Worm (Caenorhabditis elegans): ENCODE measurements around the gene ivph-3.

The ivph-3 gene

ce11 chrIV:3032020-3032419, 21.5 kb upstream of the ivph-3 start:
- TF ChIP-seq tbx-8 (GFP tag; optimal IDR thresholded peaks at IDR 0.05), result no peak
- no peak for TF ChIP-seq lin-13 (tag; optimal IDR thresholded peaks at IDR 0.05)
- TF ChIP-seq elt-1 (tag; optimal IDR thresholded peaks at IDR 0.05; ENCODE audit: borderline replicate concordance, insufficient read depth), result no peak
- TF ChIP-seq ces-1 (GFP tag; optimal IDR thresholded peaks at IDR 0.05), result no peak
- no peak for TF ChIP-seq snpc-4 (tag; optimal IDR thresholded peaks at IDR 0.05)
- TF ChIP-seq sptf-1 (tag; optimal IDR thresholded peaks at IDR 0.05), result no peak
- no peak for TF ChIP-seq elt-3 (tag; optimal IDR thresholded peaks at IDR 0.05)
- TF ChIP-seq mep-1 (tag; optimal IDR thresholded peaks at IDR 0.05), result no peak
- TF ChIP-seq blmp-1 (tag; optimal IDR thresholded peaks at IDR 0.05), result no peak
- no peak for TF ChIP-seq lsy-2 (tag; optimal IDR thresholded peaks at IDR 0.05)
- TF ChIP-seq nhr-76 (tag; optimal IDR thresholded peaks at IDR 0.05), result no peak
- no peak for TF ChIP-seq zip-8 (tag; optimal IDR thresholded peaks at IDR 0.05)
- no peak for TF ChIP-seq unc-120 (tag; optimal IDR thresholded peaks at IDR 0.05; ENCODE audit: poor library complexity, severe bottlenecking)
- no peak for TF ChIP-seq hlh-1 (tag; optimal IDR thresholded peaks at IDR 0.05)
- TF ChIP-seq ceh-43 (GFP tag; optimal IDR thresholded peaks at IDR 0.05), result no peak
- TF ChIP-seq flh-1 (GFP tag; optimal IDR thresholded peaks at IDR 0.05), result no peak

- no peak for TF ChIP-seq unc-62 (GFP tag; optimal IDR thresholded peaks at IDR 0.05)
Observed at ce11 chrIV:3035375-3035774, 18.2 kb upstream of the ivph-3 start.

ce11 chrIV:3037932-3038331, 15.6 kb upstream of the ivph-3 start:
- TF ChIP-seq sptf-1 (tag; optimal IDR thresholded peaks at IDR 0.05), result no peak
- no peak for TF ChIP-seq unc-120 (tag; optimal IDR thresholded peaks at IDR 0.05; ENCODE audit: poor library complexity, severe bottlenecking)
- no peak for TF ChIP-seq unc-62 (GFP tag; optimal IDR thresholded peaks at IDR 0.05)
- no peak for TF ChIP-seq flh-1 (GFP tag; optimal IDR thresholded peaks at IDR 0.05)
- no peak for TF ChIP-seq snpc-4 (tag; optimal IDR thresholded peaks at IDR 0.05)

- no peak for TF ChIP-seq ceh-39 (tag; optimal IDR thresholded peaks at IDR 0.05)
- TF ChIP-seq unc-62 (GFP tag; optimal IDR thresholded peaks at IDR 0.05), result no peak
- TF ChIP-seq nhr-2 (tag; optimal IDR thresholded peaks at IDR 0.05), result no peak
- TF ChIP-seq mep-1 (tag; optimal IDR thresholded peaks at IDR 0.05), result no peak
- TF ChIP-seq unc-120 (tag; optimal IDR thresholded peaks at IDR 0.05; ENCODE audit: poor library complexity, severe bottlenecking), result no peak
- TF ChIP-seq lsy-2 (tag; optimal IDR thresholded peaks at IDR 0.05), result no peak
- TF ChIP-seq lin-13 (tag; optimal IDR thresholded peaks at IDR 0.05), result no peak
- TF ChIP-seq nhr-76 (tag; optimal IDR thresholded peaks at IDR 0.05), result no peak
- TF ChIP-seq lin-32 (GFP tag; optimal IDR thresholded peaks at IDR 0.05), result no peak
- no peak for TF ChIP-seq M03D4.4 (tag; optimal IDR thresholded peaks at IDR 0.05)
- no peak for TF ChIP-seq drap-1 (GFP tag; optimal IDR thresholded peaks at IDR 0.05)
- TF ChIP-seq elt-1 (tag; optimal IDR thresholded peaks at IDR 0.05; ENCODE audit: borderline replicate concordance, insufficient read depth), result no peak
- no peak for TF ChIP-seq mab-5 (tag; optimal IDR thresholded peaks at IDR 0.05)
Observed at ce11 chrIV:3038740-3039139, 14.8 kb upstream of the ivph-3 start.

ce11 chrIV:3044158-3044557, 9.4 kb upstream of the ivph-3 start:
- TF ChIP-seq hlh-1 (tag; optimal IDR thresholded peaks at IDR 0.05) (no peak), M03D4.4 (tag; optimal IDR thresholded peaks at IDR 0.05) (no peak), elt-3 (tag; optimal IDR thresholded peaks at IDR 0.05) (no peak), unc-39 (tag; optimal IDR thresholded peaks at IDR 0.05) (no peak), mep-1 (tag; optimal IDR thresholded peaks at IDR 0.05) (no peak)

ce11 chrIV:3046009-3046408, 7.5 kb upstream of the ivph-3 start:
- no peak for TF ChIP-seq ztf-11 (tag; optimal IDR thresholded peaks at IDR 0.05)
- no peak for TF ChIP-seq tbx-8 (GFP tag; optimal IDR thresholded peaks at IDR 0.05)
- no peak for TF ChIP-seq unc-120 (tag; optimal IDR thresholded peaks at IDR 0.05; ENCODE audit: poor library complexity, severe bottlenecking)
- TF ChIP-seq zip-8 (tag; optimal IDR thresholded peaks at IDR 0.05), result no peak
- no peak for TF ChIP-seq mep-1 (tag; optimal IDR thresholded peaks at IDR 0.05)
- TF ChIP-seq drap-1 (GFP tag; optimal IDR thresholded peaks at IDR 0.05), result no peak
- no peak for TF ChIP-seq ceh-43 (GFP tag; optimal IDR thresholded peaks at IDR 0.05)
- TF ChIP-seq mls-2 (tag; optimal IDR thresholded peaks at IDR 0.05), result no peak
- no peak for TF ChIP-seq ces-1 (GFP tag; optimal IDR thresholded peaks at IDR 0.05)
- TF ChIP-seq nhr-76 (tag; optimal IDR thresholded peaks at IDR 0.05), result no peak
- TF ChIP-seq mab-5 (tag; optimal IDR thresholded peaks at IDR 0.05), result no peak
- no peak for TF ChIP-seq sptf-1 (tag; optimal IDR thresholded peaks at IDR 0.05)
- TF ChIP-seq flh-1 (GFP tag; optimal IDR thresholded peaks at IDR 0.05), result no peak
- no peak for TF ChIP-seq nhr-12 (tag; optimal IDR thresholded peaks at IDR 0.05)
- no peak for TF ChIP-seq lin-32 (GFP tag; optimal IDR thresholded peaks at IDR 0.05)
- no peak for TF ChIP-seq snpc-4 (tag; optimal IDR thresholded peaks at IDR 0.05)
- no peak for TF ChIP-seq elt-1 (tag; optimal IDR thresholded peaks at IDR 0.05; ENCODE audit: borderline replicate concordance, insufficient read depth)
